Worm (Caenorhabditis elegans) whole organism, young adult: ENCODE data around the gene F49C5.3.

Experiments
- B0019.2 ChIP-seq: fragments of 200-800 bp; sonication (Bioruptor generic); conservative IDR thresholded peaks from 2 replicates; pipeline ENCODE4 v1.3.6; 2022; ENCODE audit warnings: missing genetic modification reagents, missing genetic modification characterization, missing compliant biosample characterization
- B0261.1 ChIP-seq: sonication (generic microtip); optimal IDR thresholded peaks from 2 replicates; lab custom pipeline; 2016; ENCODE audit warnings: mild to moderate bottlenecking, missing genetic modification characterization, moderate library complexity, missing compliant biosample characterization
- B0336.3 ChIP-seq: fragments of 200-800 bp; sonication (Bioruptor generic); IDR thresholded peaks from 2 replicates; pipeline ENCODE4 v1.3.6; 2022; ENCODE audit warnings: missing genetic modification characterization, missing compliant biosample characterization
- C06A6.2 ChIP-seq: fragments of 200-800 bp; sonication (Bioruptor generic); conservative IDR thresholded peaks from 2 replicates; pipeline ENCODE4 v1.3.6; 2022; ENCODE audit warnings: missing genetic modification characterization, missing compliant biosample characterization
- F10E7.11 ChIP-seq: sonication (generic microtip); optimal IDR thresholded peaks from 2 replicates; lab custom pipeline; 2017; ENCODE audit warnings: mild to moderate bottlenecking, missing genetic modification characterization, moderate library complexity, missing compliant biosample characterization
- F33H1.4 ChIP-seq: fragments of 200-800 bp; sonication (Bioruptor generic); IDR thresholded peaks from 2 replicates; pipeline ENCODE4 v1.3.6; 2022; ENCODE audit warnings: missing genetic modification reagents, missing genetic modification characterization, missing compliant biosample characterization
- F49E8.2 ChIP-seq: sonication (generic microtip); optimal IDR thresholded peaks from 3 replicates; lab custom pipeline; 2017; ENCODE audit warnings: missing genetic modification characterization, mild to moderate bottlenecking, missing compliant biosample characterization, antibody characterized with exemption, moderate library complexity; ENCODE audit not compliant: insufficient read depth
- F55B11.4 ChIP-seq: sonication (generic microtip); optimal IDR thresholded peaks from 2 replicates; lab custom pipeline; 2016; ENCODE audit warnings: missing compliant biosample characterization, missing genetic modification characterization, borderline replicate concordance; ENCODE audit not compliant: insufficient read depth
- K12H6.12 ChIP-seq: fragments of 200-800 bp; sonication (Bioruptor generic); optimal IDR thresholded peaks from 2 replicates; lab custom pipeline; 2018; ENCODE audit warnings: mild to moderate bottlenecking, missing genetic modification characterization, missing compliant biosample characterization
- T26A5.8 ChIP-seq: sonication (generic microtip); optimal IDR thresholded peaks from 2 replicates; lab custom pipeline; 2016; ENCODE audit warnings: missing genetic modification characterization, missing compliant biosample characterization
- aptf-2 ChIP-seq: fragments of 200-800 bp; sonication (Bioruptor generic); conservative IDR thresholded peaks from 2 replicates; pipeline ENCODE4 v1.3.6; 2022; ENCODE audit warnings: missing genetic modification reagents, missing genetic modification characterization, missing compliant biosample characterization
- athp-1 ChIP-seq: sonication (generic microtip); optimal IDR thresholded peaks from 2 replicates; lab custom pipeline; 2017; ENCODE audit warnings: mild to moderate bottlenecking, missing genetic modification characterization, missing compliant biosample characterization
- attf-6 ChIP-seq: fragments of 200-800 bp; sonication (Bioruptor generic); IDR thresholded peaks from 2 replicates; pipeline ENCODE4 v1.3.6; 2022; ENCODE audit warnings: missing genetic modification reagents, missing genetic modification characterization, missing compliant biosample characterization
- bed-1 ChIP-seq: fragments of 200-800 bp; sonication (Bioruptor generic); IDR thresholded peaks from 2 replicates; pipeline ENCODE4 v1.3.6; 2022; ENCODE audit warnings: missing genetic modification reagents, missing genetic modification characterization, missing compliant biosample characterization
- bed-2 ChIP-seq: fragments of 200-800 bp; sonication (Bioruptor generic); IDR thresholded peaks from 2 replicates; pipeline ENCODE4 v1.3.6; 2022; ENCODE audit warnings: missing genetic modification reagents, missing genetic modification characterization, missing compliant biosample characterization
- ccch-3 ChIP-seq: fragments of 200-800 bp; sonication (Bioruptor generic); optimal IDR thresholded peaks from 2 replicates; lab custom pipeline; 2018; ENCODE audit warnings: mild to moderate bottlenecking, missing genetic modification characterization, missing compliant biosample characterization
- ceh-40 ChIP-seq: fragments of 200-800 bp; sonication (Bioruptor generic); IDR thresholded peaks from 2 replicates; pipeline ENCODE4 v1.3.6; 2022; ENCODE audit warnings: missing genetic modification characterization, missing compliant biosample characterization
- ceh-58 ChIP-seq: fragments of 200-800 bp; sonication (Bioruptor generic); IDR thresholded peaks from 2 replicates; pipeline ENCODE4 v1.3.6; 2022; ENCODE audit warnings: missing genetic modification characterization, missing compliant biosample characterization
- ceh-91 ChIP-seq: fragments of 200-800 bp; sonication (Bioruptor generic); IDR thresholded peaks from 2 replicates; pipeline ENCODE4 v1.3.6; 2022; ENCODE audit warnings: missing genetic modification reagents, missing genetic modification characterization, missing compliant biosample characterization
- dox-1 ChIP-seq: fragments of 200-800 bp; sonication (Bioruptor generic); IDR thresholded peaks from 2 replicates; pipeline ENCODE4 v1.3.6; 2022; ENCODE audit warnings: missing genetic modification reagents, missing genetic modification characterization, missing compliant biosample characterization
- efl-1 ChIP-seq: fragments of 150-350 bp; optimal IDR thresholded peaks from 2 replicates; lab custom pipeline; 2014; ENCODE audit warnings: missing biosample characterization, missing genetic modification reagents, missing genetic modification characterization
- egrh-3 ChIP-seq: fragments of 200-800 bp; sonication (Bioruptor generic); IDR thresholded peaks from 2 replicates; pipeline ENCODE4 v1.3.6; 2022; ENCODE audit warnings: missing genetic modification reagents, missing genetic modification characterization, missing compliant biosample characterization
- ekl-4 ChIP-seq: fragments of 200-800 bp; sonication (Bioruptor generic); IDR thresholded peaks from 2 replicates; pipeline ENCODE4 v1.3.6; 2022; ENCODE audit warnings: missing genetic modification reagents, missing genetic modification characterization, missing compliant biosample characterization
- fkh-3 ChIP-seq: sonication (generic microtip); optimal IDR thresholded peaks from 2 replicates; lab custom pipeline; 2016; ENCODE audit warnings: mild to moderate bottlenecking, missing genetic modification characterization, missing compliant biosample characterization
- him-1 ChIP-seq: sonication (generic microtip); optimal IDR thresholded peaks from 2 replicates; lab custom pipeline; 2016; ENCODE audit warnings: missing genotype, missing genetic modification reagents, missing genetic modification characterization, missing compliant biosample characterization
- hrde-1 ChIP-seq: sonication (generic microtip); optimal IDR thresholded peaks from 2 replicates; lab custom pipeline; 2016; ENCODE audit warnings: missing genetic modification characterization, mild to moderate bottlenecking, missing compliant biosample characterization, moderate library complexity, missing genotype, missing genetic modification reagents, borderline replicate concordance
- lag-1 ChIP-seq: fragments of 200-800 bp; sonication (Bioruptor generic); IDR thresholded peaks from 2 replicates; pipeline ENCODE4 v1.3.6; 2022; ENCODE audit warnings: missing genetic modification reagents, missing genetic modification characterization, missing compliant biosample characterization
- let-526 ChIP-seq: fragments of 200-800 bp; sonication (Bioruptor generic); IDR thresholded peaks from 2 replicates; pipeline ENCODE4 v1.3.6; 2022; ENCODE audit warnings: missing genetic modification reagents, missing genetic modification characterization, missing compliant biosample characterization
- let-607 ChIP-seq, 2 experiments: fragments of 200-800 bp in 1 of 2; sonication (Bioruptor generic) in 1 of 2; sonication (generic microtip) in 1 of 2; optimal IDR thresholded peaks; 2 replicates each; lab custom pipeline; 2016 to 2018; ENCODE audit warnings: mild to moderate bottlenecking in 2 of 2, missing compliant biosample characterization in 2 of 2, missing genetic modification characterization in 2 of 2, moderate library complexity in 2 of 2, missing genotype in 1 of 2
- lin-40 ChIP-seq: sonication (generic microtip); optimal IDR thresholded peaks from 2 replicates; lab custom pipeline; 2016; ENCODE audit warnings: missing genetic modification characterization, mild to moderate bottlenecking, missing compliant biosample characterization, missing genotype, missing genetic modification reagents
- lin-54 ChIP-seq: fragments of 200-800 bp; sonication (Bioruptor generic); optimal IDR thresholded peaks from 2 replicates; lab custom pipeline; 2018; ENCODE audit warnings: mild to moderate bottlenecking, missing genetic modification characterization, missing compliant biosample characterization
- lir-1 ChIP-seq: fragments of 200-800 bp; sonication (Bioruptor generic); conservative IDR thresholded peaks from 2 replicates; pipeline ENCODE4 v1.3.6; 2022; ENCODE audit warnings: missing genetic modification reagents, missing genetic modification characterization, missing compliant biosample characterization
- madf-3 ChIP-seq: fragments of 200-800 bp; sonication (Bioruptor generic); IDR thresholded peaks from 2 replicates; pipeline ENCODE4 v1.3.6; 2022; ENCODE audit warnings: missing genetic modification reagents, missing genetic modification characterization, missing compliant biosample characterization
- mel-28 ChIP-seq: sonication (generic microtip); optimal IDR thresholded peaks from 2 replicates; lab custom pipeline; 2016; ENCODE audit warnings: borderline replicate concordance, mild to moderate bottlenecking, missing genetic modification characterization, missing compliant biosample characterization
- mes-4 ChIP-seq: sonication (generic microtip); optimal IDR thresholded peaks from 2 replicates; lab custom pipeline; 2016; ENCODE audit warnings: missing genotype, missing genetic modification characterization, missing compliant biosample characterization
- nhr-120 ChIP-seq: fragments of 200-800 bp; sonication (Bioruptor generic); IDR thresholded peaks from 2 replicates; pipeline ENCODE4 v1.3.6; 2022; ENCODE audit warnings: missing genetic modification characterization, missing compliant biosample characterization
- nhr-90 ChIP-seq: sonication (generic microtip); optimal IDR thresholded peaks from 2 replicates; lab custom pipeline; 2016; ENCODE audit warnings: missing genotype, mild to moderate bottlenecking, missing genetic modification characterization, missing compliant biosample characterization
- rcor-1 ChIP-seq: fragments of 200-800 bp; sonication (Bioruptor generic); IDR thresholded peaks from 2 replicates; pipeline ENCODE4 v1.3.6; 2022; ENCODE audit warnings: missing genetic modification reagents, missing genetic modification characterization, missing compliant biosample characterization
- rec-8 ChIP-seq, 2 experiments: sonication (generic microtip); optimal IDR thresholded peaks; 2 replicates each; lab custom pipeline; 2016; ENCODE audit warnings: mild to moderate bottlenecking in 2 of 2, missing genetic modification characterization in 2 of 2, missing genetic modification reagents in 2 of 2, missing genotype in 2 of 2, missing biosample characterization in 1 of 2, missing compliant biosample characterization in 1 of 2, moderate library complexity in 1 of 2
- repo-1 ChIP-seq: sonication (generic microtip); optimal IDR thresholded peaks from 2 replicates; lab custom pipeline; 2017; ENCODE audit warnings: mild to moderate bottlenecking, missing genetic modification characterization, missing compliant biosample characterization
- sdz-38 ChIP-seq: sonication (generic microtip); optimal IDR thresholded peaks from 2 replicates; lab custom pipeline; 2016; ENCODE audit warnings: missing genotype, missing genetic modification characterization, missing compliant biosample characterization
- sea-2 ChIP-seq: fragments of 200-800 bp; sonication (Bioruptor generic); IDR thresholded peaks from 2 replicates; pipeline ENCODE4 v1.3.6; 2022; ENCODE audit warnings: missing genetic modification characterization, missing compliant biosample characterization
- snpc-1.1 ChIP-seq: sonication (generic microtip); optimal IDR thresholded peaks from 2 replicates; lab custom pipeline; 2017; ENCODE audit warnings: missing genetic modification characterization, mild to moderate bottlenecking, missing compliant biosample characterization, antibody characterized with exemption, moderate library complexity, missing genotype, missing genetic modification reagents; ENCODE audit not compliant: insufficient read depth
- snpc-1.3 ChIP-seq: sonication (generic microtip); optimal IDR thresholded peaks from 2 replicates; lab custom pipeline; 2017; ENCODE audit warnings: missing genetic modification characterization, mild to moderate bottlenecking, missing compliant biosample characterization, antibody characterized with exemption, moderate library complexity, missing genotype, missing genetic modification reagents; ENCODE audit not compliant: insufficient read depth
- snpc-3.4 ChIP-seq: sonication (generic microtip); optimal IDR thresholded peaks from 2 replicates; lab custom pipeline; 2017; ENCODE audit warnings: missing genetic modification characterization, mild to moderate bottlenecking, missing compliant biosample characterization, antibody characterized with exemption, moderate library complexity, missing genotype, missing genetic modification reagents
- snpc-4 ChIP-seq, 5 experiments: fragments of 150-350 bp in 1 of 5; sonication (generic microtip) in 4 of 5; optimal IDR thresholded peaks; 2 replicates each; lab custom pipeline; 2014 to 2018; ENCODE audit warnings: missing genetic modification characterization in 5 of 5, missing biosample characterization in 3 of 5, antibody characterized with exemption in 2 of 5, mild to moderate bottlenecking in 2 of 5, missing compliant biosample characterization in 2 of 5, missing genotype in 2 of 5, moderate library complexity in 2 of 5, missing genetic modification reagents in 1 of 5
- ztf-3 ChIP-seq: fragments of 200-800 bp; sonication (Bioruptor generic); optimal IDR thresholded peaks from 2 replicates; lab custom pipeline; 2018; ENCODE audit warnings: mild to moderate bottlenecking, missing genetic modification characterization, missing compliant biosample characterization

The F49C5.3 gene

DNA sequence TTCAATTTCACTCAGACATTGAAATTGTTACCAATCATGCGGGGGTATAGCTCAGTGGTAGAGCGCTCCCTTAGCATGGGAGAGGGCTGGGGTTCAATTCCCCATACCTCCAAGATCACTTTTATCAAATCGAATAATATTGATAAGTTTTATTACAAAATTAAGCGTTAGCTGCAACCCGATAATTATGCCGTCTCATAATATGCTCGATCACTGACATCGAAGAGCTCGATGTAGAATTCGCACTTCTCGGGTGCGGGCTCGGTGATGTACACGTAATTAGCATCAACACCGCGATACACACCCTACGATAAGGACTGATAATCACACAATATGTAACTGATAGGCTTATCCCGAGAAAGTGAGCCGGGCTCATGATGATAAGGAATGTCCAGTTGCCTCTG, 6.3 kb downstream of the F49C5.3 start (continued):
- TF ChIP-seq lin-40 (tag; lab: Kevin White, UChicago) (no peak), nhr-90 (peak; percentile 67), attf-6 (GFP tag; lab: Robert Waterston, UW) (no peak), ceh-91 (GFP tag; lab: Robert Waterston, UW) (no peak), B0336.3 (no peak), rec-8 (tag; optimal IDR thresholded peaks at IDR 0.05; lab: Kevin White, UChicago) (no peak), ceh-40 (GFP tag; lab: Robert Waterston, UW) (no peak), lin-54 (GFP tag; lab: Kevin White, UChicago) (peak; percentile 1), hrde-1 (tag; lab: Kevin White, UChicago) (peak; percentile 67), bed-2 (no peak), fkh-3 (tag; lab: Kevin White, UChicago) (peak; percentile 27), let-526 (GFP tag; lab: Robert Waterston, UW) (no peak), ztf-3 (GFP tag; lab: Kevin White, UChicago) (no peak), F55B11.4 (tag; lab: Kevin White, UChicago) (no peak), ccch-3 (GFP tag; lab: Kevin White, UChicago) (no peak), sea-2 (GFP tag; lab: Robert Waterston, UW) (no peak), mes-4 (tag; lab: Kevin White, UChicago) (peak; percentile 39), snpc-1.1 (peak; percentile 44), lir-1 (GFP tag; lab: Robert Waterston, UW) (no peak), nhr-120 (GFP tag; lab: Robert Waterston, UW) (no peak; the same call in 1 of the 2 replicates), F10E7.11 (tag; lab: Kevin White, UChicago) (no peak), B0261.1 (tag; lab: Kevin White, UChicago) (peak; percentile 68), dox-1 (GFP tag; lab: Robert Waterston, UW) (peak; percentile 57; the same call in 1 of the 2 replicates), snpc-1.3 (tag; lab: Kevin White, UChicago) (peak; percentile 29), bed-1 (GFP tag; lab: Robert Waterston, UW) (no peak), T26A5.8 (tag; lab: Kevin White, UChicago) (no peak), snpc-3.4 (tag; lab: Kevin White, UChicago) (peak; percentile 54), snpc-4 (GFP tag; optimal IDR thresholded peaks at IDR 0.05; lab: Kevin White, UChicago) (peak; percentile 40), snpc-4 (tag; optimal IDR thresholded peaks at IDR 0.05; lab: Kevin White, UChicago) (peak in 1 of 4 experiments; percentile 30), K12H6.12 (tag; lab: Kevin White, UChicago) (no peak), B0019.2 (GFP tag; lab: Robert Waterston, UW) (no peak), efl-1 (GFP tag; lab: Kevin White, UChicago) (peak; percentile 21), let-607 (tag; optimal IDR thresholded peaks at IDR 0.05; lab: Kevin White, UChicago) (no peak), aptf-2 (no peak), him-1 (tag; lab: Kevin White, UChicago) (peak; percentile 42), rcor-1 (GFP tag; lab: Robert Waterston, UW) (0 out of 2 replicates have a peak, but pooled peaks have one; percentile 34), ceh-58 (GFP tag; lab: Robert Waterston, UW) (no peak), C06A6.2 (GFP tag; lab: Robert Waterston, UW) (no peak), ekl-4 (GFP tag; lab: Robert Waterston, UW) (0 out of 2 replicates have a peak, but pooled peaks have one; percentile 21), F33H1.4 (no peak), mel-28 (tag; lab: Kevin White, UChicago) (no peak), egrh-3 (GFP tag; lab: Robert Waterston, UW) (no peak), sdz-38 (no peak), athp-1 (tag; lab: Kevin White, UChicago) (peak; percentile 19), repo-1 (tag; lab: Kevin White, UChicago) (peak; percentile 45), lag-1 (GFP tag; lab: Robert Waterston, UW) (no peak), madf-3 (no peak), F49E8.2 (peak; percentile 11)
